Worm (Caenorhabditis elegans) whole organism, young adult: ENCODE data around the gene C27A7.3.

Experiments used
- lsl-1 ChIP-seq: fragments of 200-800 bp; sonication (Bioruptor generic); optimal IDR thresholded peaks from 2 replicates; lab custom pipeline; 2018; ENCODE audit warnings: mild to moderate bottlenecking, missing genetic modification characterization, moderate library complexity, missing compliant biosample characterization
- pha-4 ChIP-seq: fragments of 150-350 bp; sonication (generic microtip); optimal IDR thresholded peaks from 2 replicates; lab custom pipeline; 2014; ENCODE audit warnings: missing biosample characterization, missing genetic modification reagents, missing genetic modification characterization

DNA sequence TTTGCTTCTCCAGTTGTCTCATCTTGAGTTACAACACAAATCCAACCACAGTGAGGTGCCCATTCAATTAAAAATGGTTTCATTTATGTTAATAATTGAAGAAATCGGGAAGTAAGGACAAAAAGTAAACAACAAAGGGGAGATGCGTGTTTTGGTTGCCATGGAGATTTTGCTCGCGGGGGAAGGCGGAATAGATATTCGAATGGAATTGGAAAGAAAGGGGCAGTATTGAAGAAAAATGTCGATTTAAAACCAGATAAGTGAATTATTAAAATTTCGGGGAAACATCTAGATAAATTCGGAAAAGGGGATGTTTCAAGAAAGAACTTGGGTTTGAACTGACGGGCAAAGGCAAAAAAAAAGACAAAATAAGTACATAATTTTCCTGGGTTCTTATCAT lies 9.9 kb downstream of the C27A7.3 start, which contains the start of gene che-11:
- no peak for TF ChIP-seq lsl-1 (GFP tag; lab: Kevin White, UChicago)
- no peak for TF ChIP-seq pha-4 (tag; lab: Kevin White, UChicago)
